Worm (Caenorhabditis elegans) whole organism, L3 larva: ENCODE data around the gene ect-2.
A peak's percentile ranks its signal among the peaks of the same experiment; 100 is the strongest.

Source experiments
- R02D3.7 ChIP-seq: fragments of 150-350 bp; optimal IDR thresholded peaks from 2 replicates; lab custom pipeline; 2014; ENCODE audit warnings: missing biosample characterization, missing genetic modification characterization
- ZK546.5 ChIP-seq: sonication (generic microtip); optimal IDR thresholded peaks from 2 replicates; lab custom pipeline; 2017; ENCODE audit warnings: missing biosample characterization, missing genetic modification characterization
- ama-1 ChIP-seq: fragments of 150-350 bp; optimal IDR thresholded peaks from 2 replicates; lab custom pipeline; 2018
- ceh-16 ChIP-seq: sonication (generic microtip); optimal IDR thresholded peaks from 2 replicates; lab custom pipeline; 2017; ENCODE audit warnings: missing biosample characterization, missing genetic modification characterization
- ceh-82 ChIP-seq: fragments of 150-350 bp; optimal IDR thresholded peaks from 2 replicates; lab custom pipeline; 2014; ENCODE audit warnings: missing biosample characterization, missing genetic modification characterization
- ceh-9 ChIP-seq: sonication (generic microtip); optimal IDR thresholded peaks from 2 replicates; lab custom pipeline; 2018; ENCODE audit warnings: missing biosample characterization, missing genetic modification characterization
- egl-5 ChIP-seq: fragments of 150-350 bp; optimal IDR thresholded peaks from 2 replicates; lab custom pipeline; 2017; ENCODE audit warnings: missing biosample characterization, missing genetic modification reagents, missing genetic modification characterization, inconsistent platforms
- elt-2 ChIP-seq: sonication (generic microtip); optimal IDR thresholded peaks from 2 replicates; lab custom pipeline; 2016; ENCODE audit warnings: missing genetic modification reagents, mild to moderate bottlenecking, missing genetic modification characterization, missing compliant biosample characterization
- elt-3 ChIP-seq, 3 experiments: fragments of 150-350 bp in 1 of 3; sonication (generic microtip) in 2 of 3; optimal IDR thresholded peaks; 2 replicates in 2 of 3; 4 replicates in 1 of 3; lab custom pipeline; 2014 to 2017; ENCODE audit warnings: missing biosample characterization in 3 of 3, missing genetic modification characterization in 3 of 3
- fos-1 ChIP-seq: fragments of 150-350 bp; optimal IDR thresholded peaks from 2 replicates; lab custom pipeline; 2014; ENCODE audit warnings: missing biosample characterization, missing genetic modification characterization
- hmg-11 ChIP-seq: sonication (generic microtip); optimal IDR thresholded peaks from 2 replicates; lab custom pipeline; 2016; ENCODE audit warnings: missing genetic modification characterization, missing compliant biosample characterization
- jun-1 ChIP-seq: fragments of 150-350 bp; optimal IDR thresholded peaks from 2 replicates; lab custom pipeline; 2014; ENCODE audit warnings: missing biosample characterization, missing genetic modification reagents, missing genetic modification characterization
- lin-15B ChIP-seq: fragments of 150-350 bp; optimal IDR thresholded peaks from 2 replicates; lab custom pipeline; 2014; ENCODE audit warnings: missing biosample characterization, missing genetic modification characterization
- lin-39 ChIP-seq: fragments of 150-350 bp; optimal IDR thresholded peaks from 2 replicates; lab custom pipeline; 2018; ENCODE audit warnings: missing biosample characterization, missing genetic modification reagents, missing genetic modification characterization
- lsy-12 ChIP-seq: sonication (generic microtip); optimal IDR thresholded peaks from 2 replicates; lab custom pipeline; 2016; ENCODE audit warnings: mild to moderate bottlenecking, missing genetic modification characterization, missing compliant biosample characterization
- mdl-1 ChIP-seq: fragments of 150-350 bp; optimal IDR thresholded peaks from 2 replicates; lab custom pipeline; 2014; ENCODE audit warnings: missing biosample characterization, missing genetic modification characterization
- mml-1 ChIP-seq: fragments of 150-350 bp; sonication (generic microtip); optimal IDR thresholded peaks from 3 replicates; lab custom pipeline; 2014; ENCODE audit warnings: missing biosample characterization, missing genetic modification characterization
- nfya-1 ChIP-seq: sonication (generic microtip); optimal IDR thresholded peaks from 2 replicates; lab custom pipeline; 2017; ENCODE audit warnings: missing genetic modification characterization, mild to moderate bottlenecking, missing compliant biosample characterization, antibody characterized with exemption, moderate library complexity; ENCODE audit not compliant: insufficient read depth
- nhr-12 ChIP-seq: fragments of 150-350 bp; optimal IDR thresholded peaks from 2 replicates; lab custom pipeline; 2014; ENCODE audit warnings: missing biosample characterization, missing genetic modification characterization
- nhr-23 ChIP-seq: fragments of 150-350 bp; optimal IDR thresholded peaks from 2 replicates; lab custom pipeline; 2014; ENCODE audit warnings: missing biosample characterization, missing genetic modification reagents, missing genetic modification characterization
- nhr-67 ChIP-seq: fragments of 150-350 bp; optimal IDR thresholded peaks from 2 replicates; lab custom pipeline; 2014; ENCODE audit warnings: missing biosample characterization, missing genetic modification characterization
- nhr-76 ChIP-seq: fragments of 150-350 bp; sonication (generic microtip); optimal IDR thresholded peaks from 5 replicates; lab custom pipeline; 2014; ENCODE audit warnings: missing biosample characterization, missing genetic modification characterization
- nhr-77 ChIP-seq: fragments of 150-350 bp; optimal IDR thresholded peaks from 2 replicates; lab custom pipeline; 2014; ENCODE audit warnings: missing biosample characterization, missing genetic modification characterization
- pha-4 ChIP-seq: fragments of 150-350 bp; optimal IDR thresholded peaks from 2 replicates; lab custom pipeline; 2014; ENCODE audit warnings: missing biosample characterization, missing genetic modification reagents, missing genetic modification characterization
- pqm-1 ChIP-seq: fragments of 150-350 bp; optimal IDR thresholded peaks from 2 replicates; lab custom pipeline; 2017; ENCODE audit warnings: missing biosample characterization, missing genetic modification characterization, inconsistent platforms
- sea-2 ChIP-seq: fragments of 150-350 bp; sonication (generic microtip); optimal IDR thresholded peaks from 4 replicates; lab custom pipeline; 2014; ENCODE audit warnings: missing biosample characterization, missing genetic modification reagents, missing genetic modification characterization
- snpc-4 ChIP-seq: fragments of 150-350 bp; optimal IDR thresholded peaks from 2 replicates; lab custom pipeline; 2014; ENCODE audit warnings: missing biosample characterization, missing genetic modification characterization
- unc-39 ChIP-seq: sonication (generic microtip); optimal IDR thresholded peaks from 4 replicates; lab custom pipeline; 2017; ENCODE audit warnings: missing biosample characterization, missing genetic modification characterization
- zag-1 ChIP-seq: fragments of 150-350 bp; optimal IDR thresholded peaks from 2 replicates; lab custom pipeline; 2014; ENCODE audit warnings: missing biosample characterization, missing genetic modification characterization
- ztf-11 ChIP-seq: fragments of 150-350 bp; optimal IDR thresholded peaks from 2 replicates; lab custom pipeline; 2014; ENCODE audit warnings: missing biosample characterization, missing genetic modification characterization

The ect-2 gene

ce11 chrII:10820679-10821078, 36.9 kb upstream of the ect-2 start, which contains the start of gene ech-4:
Gene ech-4, plus strand, starts transcription at chrII:10821031.
- TF ChIP-seq pha-4 (peak; percentile 11), jun-1 (tag; lab: Kevin White, UChicago) (peak; percentile 3), ceh-9 (tag; lab: Kevin White, UChicago) (no peak), ama-1 (lab: Kevin White, UChicago) (no peak), elt-2 (tag; lab: Kevin White, UChicago) (peak; percentile 47)

- peak; percentile 32 for TF ChIP-seq pha-4
- TF ChIP-seq nfya-1 (tag; lab: Kevin White, UChicago), result peak; percentile 47
- peak; percentile 20 for TF ChIP-seq snpc-4 (tag; lab: Kevin White, UChicago)
- TF ChIP-seq lin-39 (tag; lab: Kevin White, UChicago), result peak; percentile 19
- no peak for TF ChIP-seq elt-2 (tag; lab: Kevin White, UChicago)
- peak; percentile 50 for TF ChIP-seq lin-15B (tag; lab: Kevin White, UChicago)
Measured at ce11 chrII:10819928-10820423, 36.2 kb upstream of the ect-2 start, which contains the start of gene R06F6.8. Gene R06F6.8, minus strand, starts transcription at chrII:10819978.

- TF ChIP-seq nhr-77 (tag; lab: Kevin White, UChicago), result no peak
- no peak for TF ChIP-seq elt-2 (tag; lab: Kevin White, UChicago)
- TF ChIP-seq sea-2 (GFP tag; lab: Kevin White, UChicago), result no peak
- TF ChIP-seq snpc-4 (tag; lab: Kevin White, UChicago), result no peak
- TF ChIP-seq mdl-1 (tag; lab: Kevin White, UChicago), result no peak
- TF ChIP-seq ceh-16 (tag; lab: Kevin White, UChicago), result no peak
- TF ChIP-seq elt-3 (tag; optimal IDR thresholded peaks at IDR 0.05; lab: Kevin White, UChicago), result no peak
- no peak for TF ChIP-seq egl-5
- no peak for TF ChIP-seq lsy-12 (tag; lab: Kevin White, UChicago)
- TF ChIP-seq unc-39 (tag; lab: Kevin White, UChicago), result no peak
Measured at ce11 chrII:10810690-10811089, 26.9 kb upstream of the ect-2 start, which contains the start of gene msrp-7. Gene msrp-7, plus strand, starts transcription at chrII:10810990.

ce11 chrII:10808708-10809343, 25.1 kb upstream of the ect-2 start, which contains the start of gene R06F6.14:
Gene R06F6.14, plus strand, starts transcription at chrII:10809293.
- TF ChIP-seq nhr-76 (tag; lab: Kevin White, UChicago) (no peak), pqm-1 (tag; lab: Kevin White, UChicago) (no peak), snpc-4 (tag; lab: Kevin White, UChicago) (no peak), R02D3.7 (tag; lab: Kevin White, UChicago) (no peak), ztf-11 (tag; lab: Kevin White, UChicago) (no peak), unc-39 (tag; lab: Kevin White, UChicago) (no peak), jun-1 (tag; lab: Kevin White, UChicago) (no peak), nhr-23 (no peak), ceh-9 (tag; lab: Kevin White, UChicago) (no peak), pha-4 (no peak), zag-1 (tag; lab: Kevin White, UChicago) (no peak), ama-1 (lab: Kevin White, UChicago) (no peak), hmg-11 (tag; lab: Kevin White, UChicago) (no peak), ZK546.5 (tag; lab: Kevin White, UChicago) (no peak), lsy-12 (tag; lab: Kevin White, UChicago) (no peak), nhr-77 (tag; lab: Kevin White, UChicago) (no peak)

ce11 chrII:10805437-10805836, 21.7 kb upstream of the ect-2 start, which contains the start of gene ceh-62:
Gene ceh-62, plus strand, starts transcription at chrII:10805737.
- TF ChIP-seq ceh-82 (tag; lab: Kevin White, UChicago) (no peak), fos-1 (tag; lab: Kevin White, UChicago) (no peak), R02D3.7 (tag; lab: Kevin White, UChicago) (no peak), mml-1 (tag; lab: Kevin White, UChicago) (no peak), elt-3 (tag; optimal IDR thresholded peaks at IDR 0.05; lab: Kevin White, UChicago) (no peak)

- TF ChIP-seq elt-3 (tag; optimal IDR thresholded peaks at IDR 0.05; lab: Kevin White, UChicago) (no peak), nhr-12 (tag; lab: Kevin White, UChicago) (no peak), nfya-1 (tag; lab: Kevin White, UChicago) (peak; percentile 60), nhr-23 (no peak), nhr-67 (tag; lab: Kevin White, UChicago) (no peak)
- TF ChIP-seq, all 47 proteins: peak for 1
Measured at ce11 chrII:10804907-10805306, 21.1 kb upstream of the ect-2 start.
